Worm (Caenorhabditis elegans): ENCODE results near the gene frpr-12.

frpr-12 gene

DNA sequence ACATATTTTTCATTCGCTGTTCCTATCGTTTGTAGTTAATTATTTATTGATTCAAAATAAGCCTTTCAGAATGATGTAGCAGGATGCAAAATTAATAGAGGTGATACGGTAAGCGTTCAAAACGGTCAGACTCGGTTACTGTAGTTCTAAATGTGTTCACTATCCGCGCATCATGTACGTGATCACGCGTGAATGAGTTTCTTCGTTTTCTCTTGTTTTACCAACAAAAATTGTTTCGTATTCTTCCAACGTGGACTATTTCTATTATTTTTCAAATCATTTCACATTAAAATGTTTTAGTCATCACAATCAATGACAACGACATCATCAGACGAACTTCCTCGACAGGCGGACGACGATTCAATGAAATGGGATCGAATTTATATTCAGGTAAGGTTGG, 44.7 kb downstream of the frpr-12 start, which contains the start of gene gck-1:
Gene gck-1 (plus strand): TSS at position 301 of the 400 bp plus-strand sequence.
- TF ChIP-seq pag-3 (tag; optimal IDR thresholded peaks at IDR 0.05; ENCODE audit: borderline replicate concordance) (no peak), ceh-18 (tag; optimal IDR thresholded peaks at IDR 0.05) (no peak), ceh-9 (tag; optimal IDR thresholded peaks at IDR 0.05) (no peak), nhr-232 (tag; optimal IDR thresholded peaks at IDR 0.05) (no peak), elt-2 (tag; optimal IDR thresholded peaks at IDR 0.05) (no peak), hlh-6 (tag; optimal IDR thresholded peaks at IDR 0.05) (no peak), syd-9 (tag; optimal IDR thresholded peaks at IDR 0.05) (no peak), ceh-31 (tag; optimal IDR thresholded peaks at IDR 0.05) (no peak), K09A11.1 (tag; optimal IDR thresholded peaks at IDR 0.05; ENCODE audit: insufficient read depth) (no peak), che-1 (tag; optimal IDR thresholded peaks at IDR 0.05) (no peak), T23F11.4 (GFP tag; optimal IDR thresholded peaks at IDR 0.05) (no peak), ahr-1 (tag; optimal IDR thresholded peaks at IDR 0.05) (no peak), pros-1 (tag; optimal IDR thresholded peaks at IDR 0.05) (no peak), nhr-11 (tag; optimal IDR thresholded peaks at IDR 0.05) (no peak), ttx-3 (tag; optimal IDR thresholded peaks at IDR 0.05) (no peak), ceh-19 (GFP tag; optimal IDR thresholded peaks at IDR 0.05) (no peak)

DNA sequence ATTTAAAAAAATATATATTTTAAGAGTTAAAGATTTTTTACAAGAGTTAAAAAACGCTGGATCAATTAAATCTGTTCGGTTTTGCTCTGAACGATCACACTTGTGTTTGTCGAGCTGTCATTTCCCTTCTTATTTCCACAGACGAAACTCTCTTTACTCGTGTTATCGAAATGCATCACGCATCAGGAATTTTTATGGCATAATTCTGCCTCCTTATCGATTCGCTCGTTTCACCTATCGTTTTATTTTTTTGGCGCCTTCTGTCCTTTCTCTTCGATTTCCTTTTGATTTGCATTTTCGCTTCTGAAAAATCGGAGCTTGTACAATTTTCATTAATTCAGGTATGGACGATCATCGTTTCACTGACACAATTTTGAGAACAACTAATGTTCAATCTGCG, 45.6 kb downstream of the frpr-12 start:
- TF ChIP-seq nhr-232 (tag; optimal IDR thresholded peaks at IDR 0.05) (no peak), ceh-31 (tag; optimal IDR thresholded peaks at IDR 0.05) (no peak), lin-11 (tag; optimal IDR thresholded peaks at IDR 0.05) (no peak), fkh-6 (tag; optimal IDR thresholded peaks at IDR 0.05) (no peak), lim-6 (tag; optimal IDR thresholded peaks at IDR 0.05) (no peak), tbx-7 (tag; optimal IDR thresholded peaks at IDR 0.05) (no peak), ceh-18 (tag; optimal IDR thresholded peaks at IDR 0.05) (no peak)

DNA sequence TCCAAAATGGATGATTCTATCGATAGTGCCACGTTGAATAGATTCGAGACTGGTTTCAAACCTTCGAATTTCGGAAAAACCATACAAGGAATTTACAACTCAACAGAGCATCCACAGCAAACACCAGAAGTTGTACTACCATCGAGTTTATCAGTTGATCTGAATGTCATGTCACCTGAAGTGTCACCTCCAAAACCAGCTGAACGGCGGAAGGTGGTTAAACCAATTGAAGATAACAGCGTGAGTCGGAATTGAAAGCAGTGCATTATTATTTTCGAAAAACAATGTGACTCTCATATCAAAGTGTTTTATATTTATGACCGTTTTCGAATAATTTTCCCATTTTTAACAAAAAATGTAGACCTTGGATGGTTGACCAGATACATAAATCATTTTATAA, 46.2 kb downstream of the frpr-12 start:
- TF ChIP-seq pat-9 (tag; optimal IDR thresholded peaks at IDR 0.05) (no peak), C38D4.7 (GFP tag; optimal IDR thresholded peaks at IDR 0.05) (no peak), fax-1 (tag; optimal IDR thresholded peaks at IDR 0.05) (no peak)

DNA sequence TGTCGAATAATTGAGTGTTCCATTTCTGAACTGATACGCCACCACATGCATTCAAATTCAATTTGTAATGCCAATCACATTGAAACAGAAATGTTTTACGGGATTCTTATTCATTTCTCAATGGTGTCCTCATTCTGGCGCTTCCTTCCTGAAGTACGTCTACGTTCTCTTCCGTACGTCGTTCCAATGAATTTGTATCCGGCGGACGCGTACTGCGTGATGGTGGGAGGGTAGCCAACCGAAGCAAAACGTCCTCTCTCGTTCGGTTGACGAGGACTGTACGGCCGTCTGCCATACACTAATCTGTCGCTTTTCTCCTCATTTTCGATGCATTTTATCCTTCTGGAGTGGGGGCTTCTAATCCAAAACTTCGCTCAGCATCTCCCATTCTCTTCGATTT, 47.1 kb downstream of the frpr-12 start:
- TF ChIP-seq K09A11.1 (tag; optimal IDR thresholded peaks at IDR 0.05; ENCODE audit: insufficient read depth) (no peak), pag-3 (tag; optimal IDR thresholded peaks at IDR 0.05; ENCODE audit: borderline replicate concordance) (no peak), hlh-6 (tag; optimal IDR thresholded peaks at IDR 0.05) (no peak), T23F11.4 (GFP tag; optimal IDR thresholded peaks at IDR 0.05) (no peak), pha-4 (tag; optimal IDR thresholded peaks at IDR 0.05) (no peak), ets-4 (tag; optimal IDR thresholded peaks at IDR 0.05) (no peak), ceh-19 (GFP tag; optimal IDR thresholded peaks at IDR 0.05) (no peak), pat-9 (tag; optimal IDR thresholded peaks at IDR 0.05) (no peak), Y22D7AL.16 (tag; optimal IDR thresholded peaks at IDR 0.05) (no peak), ceh-34 (tag; optimal IDR thresholded peaks at IDR 0.05) (no peak), dve-1 (tag; optimal IDR thresholded peaks at IDR 0.05) (no peak), nfya-1 (tag; optimal IDR thresholded peaks at IDR 0.05) (no peak), pros-1 (tag; optimal IDR thresholded peaks at IDR 0.05) (no peak), rnt-1 (tag; optimal IDR thresholded peaks at IDR 0.05) (no peak), ceh-22 (tag; optimal IDR thresholded peaks at IDR 0.05) (no peak), nhr-11 (tag; optimal IDR thresholded peaks at IDR 0.05) (no peak), mec-3 (tag; optimal IDR thresholded peaks at IDR 0.05; ENCODE audit: borderline replicate concordance) (no peak)

All from whole organism, late embryonic.